Worm (Caenorhabditis elegans) whole organism, L2 larva: ENCODE measurements around the gene W02C12.2.

Experiments
- C34F6.9 ChIP-seq: fragments of 150-350 bp; optimal IDR thresholded peaks from 2 replicates; lab custom pipeline; 2014; ENCODE audit warnings: missing biosample characterization, missing genetic modification characterization
- R02D3.7 ChIP-seq: fragments of 150-350 bp; optimal IDR thresholded peaks from 2 replicates; lab custom pipeline; 2014; ENCODE audit warnings: missing biosample characterization, missing genetic modification characterization
- ZK546.5 ChIP-seq: sonication (generic microtip); optimal IDR thresholded peaks from 2 replicates; lab custom pipeline; 2017; ENCODE audit warnings: missing biosample characterization, missing genetic modification characterization
- alr-1 ChIP-seq: fragments of 150-350 bp; optimal IDR thresholded peaks from 2 replicates; lab custom pipeline; 2014; ENCODE audit warnings: missing biosample characterization, missing genetic modification characterization
- aly-2 ChIP-seq: fragments of 150-350 bp; optimal IDR thresholded peaks from 2 replicates; lab custom pipeline; 2014; ENCODE audit warnings: missing biosample characterization, missing genetic modification characterization
- ama-1 ChIP-seq: fragments of 150-350 bp; optimal IDR thresholded peaks from 2 replicates; lab custom pipeline; 2018; ENCODE audit warnings: inconsistent platforms
- blmp-1 ChIP-seq: sonication (generic microtip); optimal IDR thresholded peaks from 2 replicates; lab custom pipeline; 2017; ENCODE audit warnings: missing genetic modification characterization, mild to moderate bottlenecking, missing compliant biosample characterization, antibody characterized with exemption, moderate library complexity; ENCODE audit not compliant: insufficient read depth
- ceh-16 ChIP-seq: fragments of 150-350 bp; optimal IDR thresholded peaks from 2 replicates; lab custom pipeline; 2014; ENCODE audit warnings: missing biosample characterization, missing genetic modification characterization
- ceh-82 ChIP-seq: fragments of 150-350 bp; optimal IDR thresholded peaks from 2 replicates; lab custom pipeline; 2014; ENCODE audit warnings: missing biosample characterization, missing genetic modification characterization
- egl-27 ChIP-seq: sonication (generic microtip); optimal IDR thresholded peaks from 3 replicates; lab custom pipeline; 2017; ENCODE audit warnings: missing biosample characterization, missing genetic modification reagents, missing genetic modification characterization
- elt-1 ChIP-seq: fragments of 150-350 bp; optimal IDR thresholded peaks from 2 replicates; lab custom pipeline; 2014; ENCODE audit warnings: missing biosample characterization, missing genetic modification characterization
- elt-3 ChIP-seq: sonication (generic microtip); optimal IDR thresholded peaks from 2 replicates; lab custom pipeline; 2017; ENCODE audit warnings: missing biosample characterization, missing genetic modification characterization
- fos-1 ChIP-seq: fragments of 150-350 bp; optimal IDR thresholded peaks from 2 replicates; lab custom pipeline; 2014; ENCODE audit warnings: missing biosample characterization, missing genetic modification characterization
- lin-11 ChIP-seq: fragments of 150-350 bp; sonication (generic microtip); optimal IDR thresholded peaks from 2 replicates; lab custom pipeline; 2014; ENCODE audit warnings: missing biosample characterization, missing genetic modification characterization, inconsistent platforms, mixed read lengths
- lin-13 ChIP-seq: fragments of 150-350 bp; optimal IDR thresholded peaks from 2 replicates; lab custom pipeline; 2014; ENCODE audit warnings: missing biosample characterization, missing genetic modification reagents, missing genetic modification characterization
- lin-39 ChIP-seq: fragments of 150-350 bp; optimal IDR thresholded peaks from 2 replicates; lab custom pipeline; 2014; ENCODE audit warnings: missing biosample characterization, missing genetic modification reagents, missing genetic modification characterization
- lsy-2 ChIP-seq, 2 experiments: fragments of 150-350 bp in 1 of 2; sonication (generic microtip) in 1 of 2; optimal IDR thresholded peaks; 2 replicates each; lab custom pipeline; 2014 to 2017; ENCODE audit warnings: missing biosample characterization in 2 of 2, missing genetic modification characterization in 2 of 2
- mab-5 ChIP-seq: fragments of 150-350 bp; optimal IDR thresholded peaks from 2 replicates; lab custom pipeline; 2014; ENCODE audit warnings: missing biosample characterization, missing genetic modification characterization
- mbf-1 ChIP-seq: sonication (generic microtip); optimal IDR thresholded peaks from 2 replicates; lab custom pipeline; 2017; ENCODE audit warnings: missing biosample characterization, missing genetic modification characterization
- mdl-1 ChIP-seq, 2 experiments: fragments of 150-350 bp in 1 of 2; sonication (generic microtip) in 1 of 2; optimal IDR thresholded peaks; 2 replicates each; lab custom pipeline; 2017; ENCODE audit warnings: missing biosample characterization in 2 of 2, missing genetic modification characterization in 2 of 2
- nhr-10 ChIP-seq: sonication (generic microtip); optimal IDR thresholded peaks from 2 replicates; lab custom pipeline; 2017; ENCODE audit warnings: missing biosample characterization, missing genetic modification characterization
- nhr-12 ChIP-seq: fragments of 150-350 bp; optimal IDR thresholded peaks from 2 replicates; lab custom pipeline; 2014; ENCODE audit warnings: missing biosample characterization, missing genetic modification characterization
- nhr-25 ChIP-seq: fragments of 150-350 bp; sonication (generic microtip); optimal IDR thresholded peaks from 3 replicates; lab custom pipeline; 2014; ENCODE audit warnings: missing biosample characterization, missing genetic modification characterization
- nhr-6 ChIP-seq: fragments of 150-350 bp; optimal IDR thresholded peaks from 2 replicates; lab custom pipeline; 2014; ENCODE audit warnings: missing biosample characterization, missing genetic modification characterization
- nhr-77 ChIP-seq: fragments of 150-350 bp; optimal IDR thresholded peaks from 2 replicates; lab custom pipeline; 2014; ENCODE audit warnings: missing biosample characterization, missing genetic modification characterization
- peb-1 ChIP-seq: fragments of 150-350 bp; optimal IDR thresholded peaks from 2 replicates; lab custom pipeline; 2014; ENCODE audit warnings: missing biosample characterization, missing genetic modification characterization
- sem-4 ChIP-seq: fragments of 150-350 bp; optimal IDR thresholded peaks from 2 replicates; lab custom pipeline; 2014; ENCODE audit warnings: missing biosample characterization, missing genetic modification reagents, missing genetic modification characterization
- skn-1 ChIP-seq: sonication (generic microtip); optimal IDR thresholded peaks from 2 replicates; lab custom pipeline; 2017; ENCODE audit warnings: missing biosample characterization, missing genetic modification characterization
- sma-3 ChIP-seq: sonication (generic microtip); optimal IDR thresholded peaks from 2 replicates; lab custom pipeline; 2016; ENCODE audit warnings: missing genetic modification reagents, missing genetic modification characterization, missing compliant biosample characterization
- sma-9 ChIP-seq, 2 experiments: fragments of 150-350 bp in 1 of 2; sonication (generic microtip) in 1 of 2; optimal IDR thresholded peaks; 2 replicates each; lab custom pipeline; 2014 to 2016; ENCODE audit warnings: missing genetic modification characterization in 2 of 2, mild to moderate bottlenecking in 1 of 2, missing biosample characterization in 1 of 2, missing compliant biosample characterization in 1 of 2, missing genetic modification reagents in 1 of 2, moderate library complexity in 1 of 2
- snpc-4 ChIP-seq: fragments of 150-350 bp; optimal IDR thresholded peaks from 2 replicates; lab custom pipeline; 2014; ENCODE audit warnings: missing biosample characterization, missing genetic modification characterization
- unc-39 ChIP-seq: fragments of 150-350 bp; optimal IDR thresholded peaks from 2 replicates; lab custom pipeline; 2014; ENCODE audit warnings: missing biosample characterization, missing genetic modification characterization
- unc-55 ChIP-seq: fragments of 150-350 bp; sonication (generic microtip); optimal IDR thresholded peaks from 3 replicates; lab custom pipeline; 2014; ENCODE audit warnings: missing biosample characterization, missing genetic modification reagents, missing genetic modification characterization
- zag-1 ChIP-seq: fragments of 150-350 bp; optimal IDR thresholded peaks from 2 replicates; lab custom pipeline; 2014; ENCODE audit warnings: missing biosample characterization, missing genetic modification characterization
- ztf-11 ChIP-seq: sonication (generic microtip); optimal IDR thresholded peaks from 2 replicates; lab custom pipeline; 2017; ENCODE audit warnings: missing biosample characterization, missing genetic modification characterization

The W02C12.2 gene

ce11 chrIV:4009923-4010322 is 2.1 kb upstream of the W02C12.2 start:
- no peak for TF ChIP-seq mab-5 (tag; lab: Kevin White, UChicago)
- TF ChIP-seq nhr-77 (tag; lab: Kevin White, UChicago), result no peak
- no peak for TF ChIP-seq ama-1
- no peak for TF ChIP-seq sma-3
- TF ChIP-seq, all 48 proteins: peak for 0

ce11 chrIV:4008440-4008839 is 667 bp upstream of the W02C12.2 start:
- no peak for TF ChIP-seq mab-5 (tag; lab: Kevin White, UChicago)
- peak; percentile 65 for TF ChIP-seq blmp-1 (tag; lab: Kevin White, UChicago)
- TF ChIP-seq R02D3.7 (tag; lab: Kevin White, UChicago), result no peak
- TF ChIP-seq sma-9 (GFP tag; optimal IDR thresholded peaks at IDR 0.05; lab: Kevin White, UChicago), result no peak
- TF ChIP-seq sma-9 (tag; optimal IDR thresholded peaks at IDR 0.05; lab: Kevin White, UChicago), result no peak
- TF ChIP-seq, all 48 proteins: peak for 1

- TF ChIP-seq zag-1 (tag; lab: Kevin White, UChicago) (peak; percentile 49), sem-4 (no peak)
Measured at ce11 chrIV:4005166-4005565, 2.6 kb downstream of the W02C12.2 start.

DNA sequence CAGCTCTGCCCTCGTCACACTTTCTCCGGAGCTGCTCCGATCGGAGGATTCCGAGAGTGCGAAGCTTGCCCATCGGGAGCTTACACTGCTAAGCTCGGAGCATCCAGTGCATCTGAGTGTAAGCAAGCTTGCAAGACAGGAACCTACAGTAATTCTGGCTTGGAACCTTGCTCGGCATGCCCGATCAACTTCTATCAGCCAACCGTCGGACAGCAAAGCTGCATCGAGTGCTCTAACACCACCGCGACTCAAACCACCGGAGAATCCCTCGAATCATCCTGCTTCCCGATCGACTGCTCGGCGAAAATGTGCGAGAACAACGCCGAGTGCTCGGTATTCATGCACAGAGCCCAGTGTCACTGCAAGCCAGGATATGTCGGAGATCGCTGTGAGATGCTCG is 3.6 kb downstream of the W02C12.2 start:
- TF ChIP-seq mdl-1 (tag; optimal IDR thresholded peaks at IDR 0.05; lab: Kevin White, UChicago), result no peak
- no peak for TF ChIP-seq R02D3.7 (tag; lab: Kevin White, UChicago)
- TF ChIP-seq sma-3, result no peak
- no peak for TF ChIP-seq nhr-6 (tag; lab: Kevin White, UChicago)
- TF ChIP-seq skn-1, result no peak
- no peak for TF ChIP-seq nhr-25 (tag; lab: Kevin White, UChicago)
- TF ChIP-seq lin-11, result no peak
- no peak for TF ChIP-seq aly-2
- TF ChIP-seq egl-27, result no peak
- no peak for TF ChIP-seq mbf-1 (tag; lab: Kevin White, UChicago)
- TF ChIP-seq unc-39, result no peak
- no peak for TF ChIP-seq fos-1 (tag; lab: Kevin White, UChicago)
- no peak for TF ChIP-seq sem-4
- TF ChIP-seq, all 48 proteins: peak for 0

DNA sequence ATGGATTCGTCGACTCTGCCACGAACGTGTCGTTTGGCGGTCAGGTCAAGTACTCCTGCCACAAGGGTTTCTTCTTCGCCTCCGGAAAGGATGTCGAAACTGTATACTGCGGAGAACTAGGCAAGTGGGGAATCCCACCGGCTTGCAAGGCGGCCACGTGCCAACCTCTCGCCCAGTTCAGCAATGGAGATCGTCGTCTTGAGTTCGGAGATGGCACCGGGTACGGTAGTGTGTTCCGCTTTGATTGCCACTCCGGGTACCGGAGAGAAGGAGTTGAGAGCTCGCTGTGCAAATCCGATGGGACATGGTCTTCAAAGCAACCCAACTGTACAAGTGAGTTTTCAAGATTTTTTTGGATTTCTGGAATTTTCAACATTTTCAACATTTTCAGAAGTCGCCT is 8.1 kb downstream of the W02C12.2 start:
- TF ChIP-seq elt-3 (tag; lab: Kevin White, UChicago), result no peak
- TF ChIP-seq zag-1 (tag; lab: Kevin White, UChicago), result no peak
- TF ChIP-seq ZK546.5, result no peak
- no peak for TF ChIP-seq elt-1 (tag; lab: Kevin White, UChicago)
- no peak for TF ChIP-seq C34F6.9 (tag; lab: Kevin White, UChicago)
- no peak for TF ChIP-seq nhr-25 (tag; lab: Kevin White, UChicago)
- TF ChIP-seq sem-4, result no peak
- TF ChIP-seq aly-2, result no peak
- no peak for TF ChIP-seq mbf-1 (tag; lab: Kevin White, UChicago)
- TF ChIP-seq unc-55 (GFP tag; lab: Kevin White, UChicago), result no peak
- TF ChIP-seq peb-1 (tag; lab: Kevin White, UChicago), result no peak
- no peak for TF ChIP-seq snpc-4
- no peak for TF ChIP-seq nhr-12 (tag; lab: Kevin White, UChicago)
- no peak for TF ChIP-seq nhr-10

- TF ChIP-seq lin-39, result no peak
- TF ChIP-seq ZK546.5, result no peak
- TF ChIP-seq ztf-11 (tag; lab: Kevin White, UChicago), result no peak
- no peak for TF ChIP-seq nhr-12 (tag; lab: Kevin White, UChicago)
- TF ChIP-seq fos-1 (tag; lab: Kevin White, UChicago), result no peak
- TF ChIP-seq ceh-82 (tag; lab: Kevin White, UChicago), result no peak
- TF ChIP-seq lin-13 (GFP tag; lab: Kevin White, UChicago), result no peak
- no peak for TF ChIP-seq nhr-25 (tag; lab: Kevin White, UChicago)
- TF ChIP-seq C34F6.9 (tag; lab: Kevin White, UChicago), result no peak
- TF ChIP-seq lsy-2 (tag; optimal IDR thresholded peaks at IDR 0.05; lab: Kevin White, UChicago), result no peak
- no peak for TF ChIP-seq ceh-16 (tag; lab: Kevin White, UChicago)
- no peak for TF ChIP-seq nhr-6 (tag; lab: Kevin White, UChicago)
- no peak for TF ChIP-seq alr-1 (tag; lab: Kevin White, UChicago)
Measured at ce11 chrIV:3998517-3998916, 9.3 kb downstream of the W02C12.2 start, which contains the start of gene F47C12.8. F47C12.8 (minus strand) TSS chrIV:3998617.
